Fruit fly (Drosophila melanogaster): ENCODE measurements around the gene Desat2.

DNA sequence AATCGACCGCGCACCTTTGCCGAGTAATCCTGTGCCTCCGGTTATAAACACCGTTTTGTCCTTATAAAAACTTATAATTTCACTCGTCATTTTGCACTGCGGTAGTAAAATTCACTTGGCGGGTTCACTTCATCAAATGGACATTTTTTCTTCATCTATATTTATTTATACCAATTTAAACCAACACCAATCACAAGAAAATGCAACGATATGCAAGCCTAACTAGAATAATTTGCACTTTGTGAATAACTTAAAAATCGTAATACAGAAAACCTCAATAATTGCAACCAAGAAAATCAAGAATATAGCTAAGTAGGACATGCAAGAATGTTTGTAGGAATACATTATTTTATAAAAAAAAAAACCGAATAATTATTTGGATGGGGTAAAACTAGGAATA, 40.2 kb upstream of the Desat2 start, which contains the start of the genes CG10096 and CG10097:
- no peak for TF ChIP-seq esn (GFP tag; optimal IDR thresholded peaks at IDR 0.05)
- TF ChIP-seq CG6808 (GFP tag; optimal IDR thresholded peaks at IDR 0.05): no peak
- no peak for TF ChIP-seq CG16779 (tag; optimal IDR thresholded peaks at IDR 0.05)
- TF ChIP-seq CG8632 (GFP tag; optimal IDR thresholded peaks at IDR 0.05): no peak
- no peak for TF ChIP-seq fd85E (GFP tag; optimal IDR thresholded peaks at IDR 0.05)
- no peak for TF ChIP-seq Blimp-1 (GFP tag; optimal IDR thresholded peaks at IDR 0.05)
- no peak for TF ChIP-seq OdsH (GFP tag; optimal IDR thresholded peaks at IDR 0.05)
- no peak for TF ChIP-seq CG32006 (GFP tag; optimal IDR thresholded peaks at IDR 0.05)
- TF ChIP-seq CG3032 (tag; optimal IDR thresholded peaks at IDR 0.05): no peak
